Fruit fly (Drosophila melanogaster): ENCODE data around the gene GCS2beta.
A peak's percentile ranks its signal among the peaks of the same experiment; 100 is the strongest.

- no peak for TF ChIP-seq sage (GFP tag; optimal IDR thresholded peaks at IDR 0.05)
- TF ChIP-seq dsf (GFP tag; optimal IDR thresholded peaks at IDR 0.05; ENCODE audit: borderline replicate concordance): no peak
- TF ChIP-seq HLH106 (tag; optimal IDR thresholded peaks at IDR 0.05): peak; percentile 83
- TF ChIP-seq rgr (GFP tag; optimal IDR thresholded peaks at IDR 0.05): peak; percentile 75
- TF ChIP-seq brk (GFP tag; optimal IDR thresholded peaks at IDR 0.05): no peak
- TF ChIP-seq pan (optimal IDR thresholded peaks at IDR 0.05): no peak
- peak; percentile 52 for TF ChIP-seq woc (GFP tag; optimal IDR thresholded peaks at IDR 0.05)
- TF ChIP-seq OdsH (GFP tag; optimal IDR thresholded peaks at IDR 0.05): peak; percentile 70
- TF ChIP-seq Rel (GFP tag; optimal IDR thresholded peaks at IDR 0.05): no peak
- TF ChIP-seq Rel (tag; optimal IDR thresholded peaks at IDR 0.05): no peak
- peak; percentile 37 for TF ChIP-seq Jra (GFP tag; optimal IDR thresholded peaks at IDR 0.05)
- peak; percentile 80 for TF ChIP-seq fru (GFP tag; optimal IDR thresholded peaks at IDR 0.05)
- TF ChIP-seq usp (GFP tag; optimal IDR thresholded peaks at IDR 0.05): no peak
Observed at dm6 chr2L:17514090-17514715, 30.1 kb upstream of the GCS2beta start.

Measured in whole organism, wandering third instar larva.